Worm (Caenorhabditis elegans) whole organism, L1 larva: Measurements from ENCODE around the gene sas-6.

ENCODE experiments used
- ama-1 ChIP-seq: fragments of 150-350 bp; optimal IDR thresholded peaks from 2 replicates; lab custom pipeline; 2014
- dpl-1 ChIP-seq, 3 experiments: fragments of 150-350 bp in 2 of 3; sonication (generic microtip) in 1 of 3; optimal IDR thresholded peaks; 2 replicates each; lab custom pipeline; 2014 to 2017; ENCODE audit warnings: missing biosample characterization in 3 of 3, missing genetic modification characterization in 3 of 3, missing genetic modification reagents in 3 of 3
- efl-1 ChIP-seq, 4 experiments: fragments of 150-350 bp; optimal IDR thresholded peaks in 3 of 4; peaks in 1 of 4; 1 replicate in 1 of 4; 2 replicates in 3 of 4; lab custom pipeline; 2014; ENCODE audit warnings: missing biosample characterization in 2 of 4, missing genetic modification characterization in 2 of 4, missing genetic modification reagents in 2 of 4
- elt-2 ChIP-seq: sonication (generic microtip); optimal IDR thresholded peaks from 2 replicates; lab custom pipeline; 2016; ENCODE audit warnings: missing genetic modification characterization, mild to moderate bottlenecking, inconsistent platforms, missing compliant biosample characterization, missing genetic modification reagents
- nhr-237 ChIP-seq: fragments of 150-350 bp; optimal IDR thresholded peaks from 2 replicates; lab custom pipeline; 2014; ENCODE audit warnings: missing biosample characterization, missing genetic modification characterization
- nhr-28 ChIP-seq: fragments of 150-350 bp; optimal IDR thresholded peaks from 2 replicates; lab custom pipeline; 2014; ENCODE audit warnings: missing biosample characterization, missing genetic modification characterization
- nhr-77 ChIP-seq: fragments of 150-350 bp; optimal IDR thresholded peaks from 2 replicates; lab custom pipeline; 2014; ENCODE audit warnings: missing biosample characterization, missing genetic modification characterization
- skn-1 ChIP-seq: fragments of 150-350 bp; optimal IDR thresholded peaks from 2 replicates; lab custom pipeline; 2014; ENCODE audit warnings: missing biosample characterization, missing genetic modification characterization

DNA sequence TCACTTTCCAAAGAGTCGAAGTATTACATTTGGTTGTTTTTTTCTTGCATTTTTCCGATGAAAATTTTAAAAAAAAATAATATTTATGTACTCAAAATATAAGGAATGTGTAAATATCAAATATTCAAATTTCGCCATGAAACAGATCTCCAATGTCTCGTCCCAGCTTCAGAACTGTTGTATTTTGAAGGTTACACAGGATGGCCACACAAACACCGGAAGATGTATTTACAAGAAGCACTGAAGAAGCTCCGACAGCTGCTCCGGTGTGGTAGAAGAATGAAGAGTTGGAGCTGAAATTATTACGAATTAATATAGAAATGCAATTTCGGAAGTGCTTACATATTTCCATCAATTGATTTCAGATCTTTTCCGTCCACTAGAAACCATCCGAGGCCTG lies 6.2 kb downstream of the sas-6 start:
- TF ChIP-seq nhr-237 (tag; lab: Kevin White, UChicago) = no peak
- no peak for TF ChIP-seq nhr-77 (tag; lab: Kevin White, UChicago)
- no peak for TF ChIP-seq nhr-28 (tag; lab: Kevin White, UChicago)
- no peak for TF ChIP-seq ama-1 (lab: Kevin White, UChicago)
- TF ChIP-seq dpl-1 (GFP tag; optimal IDR thresholded peaks at IDR 0.05; lab: Kevin White, UChicago) = no peak
- TF ChIP-seq elt-2 (tag; lab: Kevin White, UChicago) = no peak
- TF ChIP-seq skn-1 (tag; lab: Kevin White, UChicago) = no peak
- no peak for TF ChIP-seq efl-1 (optimal IDR thresholded peaks at IDR 0.05; lab: Kevin White, UChicago)
- no peak for TF ChIP-seq efl-1 (GFP tag; optimal IDR thresholded peaks at IDR 0.05 in 1 of 2; lab: Kevin White, UChicago)
